Fruit fly (Drosophila melanogaster): ENCODE data around the gene CG7600.

Gene CG7600

DNA sequence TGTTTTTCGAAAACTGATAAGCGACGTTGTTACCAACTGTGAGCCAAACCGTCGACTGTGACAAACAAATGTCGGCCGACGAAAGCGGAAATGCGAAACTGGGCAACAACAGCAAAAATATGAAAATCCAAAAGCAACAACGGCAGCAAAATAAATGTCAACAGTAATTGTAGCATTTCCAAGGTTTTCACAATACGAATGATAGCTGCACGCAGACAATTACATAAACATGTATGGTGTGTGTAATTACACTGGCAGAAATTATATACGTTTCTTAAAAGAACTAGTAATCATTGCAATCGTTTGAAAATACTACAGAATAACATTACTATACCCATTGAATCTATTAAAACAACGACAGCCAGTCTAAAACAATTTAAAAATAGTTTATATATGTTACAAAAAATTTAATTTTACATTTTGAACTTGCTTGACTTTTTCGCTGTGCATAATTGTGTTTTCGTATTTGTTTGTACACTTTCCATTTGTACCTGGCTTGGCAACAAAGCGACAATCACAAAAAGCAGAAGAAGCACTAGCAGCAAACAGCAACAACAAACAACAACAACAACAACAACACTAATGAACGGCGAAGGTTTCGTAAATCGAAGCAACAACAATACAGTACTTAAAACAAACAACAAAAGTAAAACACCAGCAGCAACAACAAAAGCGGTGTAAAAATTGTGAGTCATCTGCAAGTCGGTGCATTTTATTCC is 50.3 kb downstream of the CG7600 start (continued):
- TF ChIP-seq lov (optimal IDR thresholded peaks at IDR 0.05): no peak
- peak; percentile 78; the same call in 1 of the 3 replicates for TF ChIP-seq lov (GFP tag; IDR thresholded peaks at IDR 0.05)
- TF ChIP-seq gsb-n (tag; optimal IDR thresholded peaks at IDR 0.05): peak; percentile 50
- peak; percentile 83 for TF ChIP-seq CG32772 (GFP tag; IDR thresholded peaks at IDR 0.05)
- TF ChIP-seq Adf1 (GFP tag; IDR thresholded peaks at IDR 0.05): no peak; the same call in 1 of the 2 replicates
- peak; percentile 70 for TF ChIP-seq CG14667 (GFP tag; IDR thresholded peaks at IDR 0.05)
- peak; percentile 60 for TF ChIP-seq ro (GFP tag; IDR thresholded peaks at IDR 0.05)
- TF ChIP-seq CG31365 (tag; optimal IDR thresholded peaks at IDR 0.05): no peak
- TF ChIP-seq crc (GFP tag; optimal IDR thresholded peaks at IDR 0.05): no peak
- no peak for TF ChIP-seq CG18011 (GFP tag; optimal IDR thresholded peaks at IDR 0.05)
- TF ChIP-seq CG1024 (GFP tag; IDR thresholded peaks at IDR 0.05): 0 out of 2 replicates have a peak, but pooled peaks have one; percentile 36
- TF ChIP-seq tin (GFP tag; optimal IDR thresholded peaks at IDR 0.05): no peak
- no peak for TF ChIP-seq CG12071 (GFP tag; optimal IDR thresholded peaks at IDR 0.05)
- TF ChIP-seq mam (GFP tag; optimal IDR thresholded peaks at IDR 0.05): peak; percentile 22
- peak; percentile 5 for TF ChIP-seq Fer2 (tag; optimal IDR thresholded peaks at IDR 0.05)
- TF ChIP-seq unpg (GFP tag; optimal IDR thresholded peaks at IDR 0.05): peak; percentile 89
- TF ChIP-seq MESR4 (GFP tag; optimal IDR thresholded peaks at IDR 0.05): no peak
- TF ChIP-seq CTCF (GFP tag; optimal IDR thresholded peaks at IDR 0.05): no peak
- TF ChIP-seq Rfx (GFP tag; IDR thresholded peaks at IDR 0.05): peak; percentile 85
- TF ChIP-seq da (GFP tag; optimal IDR thresholded peaks at IDR 0.05): no peak
- no peak for TF ChIP-seq Max (GFP tag; optimal IDR thresholded peaks at IDR 0.05)
- no peak for TF ChIP-seq crp (GFP tag; optimal IDR thresholded peaks at IDR 0.05)
- peak; percentile 52; the same call in 1 of the 3 replicates for TF ChIP-seq gce (GFP tag; IDR thresholded peaks at IDR 0.05)
- peak; percentile 6; the same call in 1 of the 2 replicates for TF ChIP-seq ssp (GFP tag; IDR thresholded peaks at IDR 0.05)
- TF ChIP-seq CG12299 (tag; optimal IDR thresholded peaks at IDR 0.05): peak; percentile 63
- TF ChIP-seq Usf (GFP tag; optimal IDR thresholded peaks at IDR 0.05): no peak
- no peak for TF ChIP-seq CG12104 (GFP tag; optimal IDR thresholded peaks at IDR 0.05)
- no peak for TF ChIP-seq Dll (GFP tag; IDR thresholded peaks at IDR 0.05; ENCODE audit: partially characterized antibody)
- TF ChIP-seq bigmax (GFP tag; optimal IDR thresholded peaks at IDR 0.05): no peak
- TF ChIP-seq Stat92E (GFP tag; optimal IDR thresholded peaks at IDR 0.05): peak in 1 of 3 experiments; percentile 83
- peak; percentile 9 for TF ChIP-seq repo (GFP tag; optimal IDR thresholded peaks at IDR 0.05)
- TF ChIP-seq CG1832 (GFP tag; optimal IDR thresholded peaks at IDR 0.05): no peak
- peak; percentile 82 for TF ChIP-seq CG2712 (tag; optimal IDR thresholded peaks at IDR 0.05)
- TF ChIP-seq CG16863 (GFP tag; optimal IDR thresholded peaks at IDR 0.05): no peak
- TF ChIP-seq PHDP (tag; optimal IDR thresholded peaks at IDR 0.05): peak; percentile 86
- TF ChIP-seq CG1602 (GFP tag; optimal IDR thresholded peaks at IDR 0.05): peak; percentile 45
- TF ChIP-seq ranshi (GFP tag; IDR thresholded peaks at IDR 0.05): peak; percentile 62; the same call in 1 of the 2 replicates
- TF ChIP-seq ash1 (GFP tag; optimal IDR thresholded peaks at IDR 0.05): no peak
- peak; percentile 32; the same call in 1 of the 2 replicates for TF ChIP-seq sens-2 (GFP tag; IDR thresholded peaks at IDR 0.05)
- no peak for TF ChIP-seq pfk (GFP tag; optimal IDR thresholded peaks at IDR 0.05)
- TF ChIP-seq CG13624 (GFP tag; optimal IDR thresholded peaks at IDR 0.05): no peak
- no peak for TF ChIP-seq CG16813 (GFP tag; IDR thresholded peaks at IDR 0.05; ENCODE audit: partially characterized antibody)
- TF ChIP-seq sima (GFP tag; optimal IDR thresholded peaks at IDR 0.05): no peak
- TF ChIP-seq Ada2b (GFP tag; IDR thresholded peaks at IDR 0.05): peak; percentile 82
- TF ChIP-seq CG10267 (tag; optimal IDR thresholded peaks at IDR 0.05): peak; percentile 35
- no peak for TF ChIP-seq disco-r (GFP tag; optimal IDR thresholded peaks at IDR 0.05)
- no peak for TF ChIP-seq Opbp (GFP tag; IDR thresholded peaks at IDR 0.05; ENCODE audit: partially characterized antibody)
- TF ChIP-seq bcd (GFP tag; optimal IDR thresholded peaks at IDR 0.05): peak; percentile 25
- no peak for TF ChIP-seq CG7928 (GFP tag; optimal IDR thresholded peaks at IDR 0.05)
- peak; percentile 64 for TF ChIP-seq CG5953 (GFP tag; IDR thresholded peaks at IDR 0.05)
